Worm (Caenorhabditis elegans): ENCODE measurements around the gene ZK105.8.
A peak's percentile ranks its signal among the peaks of the same experiment; 100 is the strongest.

Gene ZK105.8

ce11 chrV:7745386-7745785 is 21.1 kb downstream of the ZK105.8 start:
- TF ChIP-seq T22C8.4 (GFP tag; IDR thresholded peaks at IDR 0.05), result no peak
- TF ChIP-seq ztf-23 (GFP tag; IDR thresholded peaks at IDR 0.05), result no peak
- TF ChIP-seq ztf-29 (GFP tag; IDR thresholded peaks at IDR 0.05), result no peak
- no peak for TF ChIP-seq cog-1 (tag; optimal IDR thresholded peaks at IDR 0.05)
- TF ChIP-seq ref-1 (GFP tag; conservative IDR thresholded peaks at IDR 0.05), result no peak
- no peak for TF ChIP-seq med-1 (GFP tag; optimal IDR thresholded peaks at IDR 0.05; ENCODE audit: insufficient read depth)
- no peak for TF ChIP-seq flt-1 (GFP tag; IDR thresholded peaks at IDR 0.05)
- no peak for TF ChIP-seq tab-1 (GFP tag; IDR thresholded peaks at IDR 0.05)
- TF ChIP-seq klf-2 (GFP tag; conservative IDR thresholded peaks at IDR 0.05), result no peak

ce11 chrV:7745903-7746302 is 21.6 kb downstream of the ZK105.8 start:
- peak; percentile 28; the same call in 1 of the 2 replicates for TF ChIP-seq ztf-29 (GFP tag; IDR thresholded peaks at IDR 0.05)
- peak; percentile 51 for TF ChIP-seq cog-1 (tag; optimal IDR thresholded peaks at IDR 0.05)
- no peak for TF ChIP-seq ref-1 (GFP tag; conservative IDR thresholded peaks at IDR 0.05)
- TF ChIP-seq flt-1 (GFP tag; IDR thresholded peaks at IDR 0.05), result 0 out of 2 replicates have a peak, but pooled peaks have one; percentile 14
- no peak for TF ChIP-seq med-1 (GFP tag; optimal IDR thresholded peaks at IDR 0.05; ENCODE audit: insufficient read depth)
- no peak for TF ChIP-seq tab-1 (GFP tag; IDR thresholded peaks at IDR 0.05)
- TF ChIP-seq ztf-23 (GFP tag; IDR thresholded peaks at IDR 0.05), result no peak
- TF ChIP-seq klf-2 (GFP tag; conservative IDR thresholded peaks at IDR 0.05), result no peak
- no peak for TF ChIP-seq T22C8.4 (GFP tag; IDR thresholded peaks at IDR 0.05)

- TF ChIP-seq flt-1 (GFP tag; IDR thresholded peaks at IDR 0.05) (no peak), tab-1 (GFP tag; IDR thresholded peaks at IDR 0.05) (no peak), ztf-29 (GFP tag; IDR thresholded peaks at IDR 0.05) (no peak), cog-1 (tag; optimal IDR thresholded peaks at IDR 0.05) (no peak), klf-2 (GFP tag; conservative IDR thresholded peaks at IDR 0.05) (no peak), ztf-23 (GFP tag; IDR thresholded peaks at IDR 0.05) (no peak), T22C8.4 (GFP tag; IDR thresholded peaks at IDR 0.05) (no peak), ref-1 (GFP tag; conservative IDR thresholded peaks at IDR 0.05) (no peak), med-1 (GFP tag; optimal IDR thresholded peaks at IDR 0.05; ENCODE audit: insufficient read depth) (no peak)
These were observed 22.8 kb downstream of the ZK105.8 start for ce11 chrV:7747132-7747531.

ce11 chrV:7747987-7748607 is 23.8 kb downstream of the ZK105.8 start:
- no peak for TF ChIP-seq T22C8.4 (GFP tag; IDR thresholded peaks at IDR 0.05)
- no peak for TF ChIP-seq med-1 (GFP tag; optimal IDR thresholded peaks at IDR 0.05; ENCODE audit: insufficient read depth)
- TF ChIP-seq ztf-29 (GFP tag; IDR thresholded peaks at IDR 0.05), result no peak
- TF ChIP-seq klf-2 (GFP tag; conservative IDR thresholded peaks at IDR 0.05), result no peak
- peak; percentile 31; the same call in 1 of the 2 replicates for TF ChIP-seq flt-1 (GFP tag; IDR thresholded peaks at IDR 0.05)

ce11 chrV:7749708-7750107 is 25.4 kb downstream of the ZK105.8 start:
- TF ChIP-seq ref-1 (GFP tag; conservative IDR thresholded peaks at IDR 0.05) (no peak), flt-1 (GFP tag; IDR thresholded peaks at IDR 0.05) (no peak), tab-1 (GFP tag; IDR thresholded peaks at IDR 0.05) (no peak), cog-1 (tag; optimal IDR thresholded peaks at IDR 0.05) (no peak), ztf-23 (GFP tag; IDR thresholded peaks at IDR 0.05) (no peak), klf-2 (GFP tag; conservative IDR thresholded peaks at IDR 0.05) (no peak), ztf-29 (GFP tag; IDR thresholded peaks at IDR 0.05) (no peak), med-1 (GFP tag; optimal IDR thresholded peaks at IDR 0.05; ENCODE audit: insufficient read depth) (no peak), T22C8.4 (GFP tag; IDR thresholded peaks at IDR 0.05) (no peak)

- TF ChIP-seq cog-1 (tag; optimal IDR thresholded peaks at IDR 0.05) (no peak), flt-1 (GFP tag; IDR thresholded peaks at IDR 0.05) (no peak)
These were observed 30.3 kb downstream of the ZK105.8 start, which contains the start of gene T05B11.4 for ce11 chrV:7754557-7754956. Gene T05B11.4, minus strand, starts transcription at chrV:7754657.

- TF ChIP-seq T22C8.4 (GFP tag; IDR thresholded peaks at IDR 0.05), result no peak
- no peak for TF ChIP-seq klf-2 (GFP tag; conservative IDR thresholded peaks at IDR 0.05)
- no peak for TF ChIP-seq ztf-23 (GFP tag; IDR thresholded peaks at IDR 0.05)
- no peak for TF ChIP-seq ref-1 (GFP tag; conservative IDR thresholded peaks at IDR 0.05)
- no peak for TF ChIP-seq ztf-29 (GFP tag; IDR thresholded peaks at IDR 0.05)
- no peak for TF ChIP-seq tab-1 (GFP tag; IDR thresholded peaks at IDR 0.05)
- no peak for TF ChIP-seq flt-1 (GFP tag; IDR thresholded peaks at IDR 0.05)
- no peak for TF ChIP-seq cog-1 (tag; optimal IDR thresholded peaks at IDR 0.05)
- no peak for TF ChIP-seq med-1 (GFP tag; optimal IDR thresholded peaks at IDR 0.05; ENCODE audit: insufficient read depth)
These were observed 31.7 kb downstream of the ZK105.8 start for ce11 chrV:7755991-7756390.

ce11 chrV:7759270-7759669 is 35.0 kb downstream of the ZK105.8 start:
- no peak for TF ChIP-seq ref-1 (GFP tag; conservative IDR thresholded peaks at IDR 0.05)
- TF ChIP-seq cog-1 (tag; optimal IDR thresholded peaks at IDR 0.05), result no peak
- no peak for TF ChIP-seq flt-1 (GFP tag; IDR thresholded peaks at IDR 0.05)
- no peak for TF ChIP-seq med-1 (GFP tag; optimal IDR thresholded peaks at IDR 0.05; ENCODE audit: insufficient read depth)
- no peak for TF ChIP-seq ztf-23 (GFP tag; IDR thresholded peaks at IDR 0.05)
- no peak for TF ChIP-seq tab-1 (GFP tag; IDR thresholded peaks at IDR 0.05)
- no peak for TF ChIP-seq T22C8.4 (GFP tag; IDR thresholded peaks at IDR 0.05)
- no peak for TF ChIP-seq ztf-29 (GFP tag; IDR thresholded peaks at IDR 0.05)
- no peak for TF ChIP-seq klf-2 (GFP tag; conservative IDR thresholded peaks at IDR 0.05)

ce11 chrV:7760174-7760573 is 35.9 kb downstream of the ZK105.8 start, which contains the start of gene hint-3:
Gene hint-3, plus strand, starts transcription at chrV:7760474.
- no peak for TF ChIP-seq ztf-23 (GFP tag; IDR thresholded peaks at IDR 0.05)
- TF ChIP-seq klf-2 (GFP tag; conservative IDR thresholded peaks at IDR 0.05), result no peak
- TF ChIP-seq T22C8.4 (GFP tag; IDR thresholded peaks at IDR 0.05), result no peak
- no peak for TF ChIP-seq med-1 (GFP tag; optimal IDR thresholded peaks at IDR 0.05; ENCODE audit: insufficient read depth)
- no peak for TF ChIP-seq tab-1 (GFP tag; IDR thresholded peaks at IDR 0.05)
- TF ChIP-seq ref-1 (GFP tag; conservative IDR thresholded peaks at IDR 0.05), result no peak
- no peak for TF ChIP-seq flt-1 (GFP tag; IDR thresholded peaks at IDR 0.05)
- TF ChIP-seq cog-1 (tag; optimal IDR thresholded peaks at IDR 0.05), result no peak
- TF ChIP-seq ztf-29 (GFP tag; IDR thresholded peaks at IDR 0.05), result no peak

ce11 chrV:7761906-7762305 is 37.6 kb downstream of the ZK105.8 start:
- TF ChIP-seq med-1 (GFP tag; optimal IDR thresholded peaks at IDR 0.05; ENCODE audit: insufficient read depth) (no peak), flt-1 (GFP tag; IDR thresholded peaks at IDR 0.05) (no peak), tab-1 (GFP tag; IDR thresholded peaks at IDR 0.05) (no peak), cog-1 (tag; optimal IDR thresholded peaks at IDR 0.05) (no peak), ref-1 (GFP tag; conservative IDR thresholded peaks at IDR 0.05) (no peak), ztf-23 (GFP tag; IDR thresholded peaks at IDR 0.05) (no peak), klf-2 (GFP tag; conservative IDR thresholded peaks at IDR 0.05) (no peak), T22C8.4 (GFP tag; IDR thresholded peaks at IDR 0.05) (no peak), ztf-29 (GFP tag; IDR thresholded peaks at IDR 0.05) (no peak)

Measured in whole organism, midembryonic.